Worm (Caenorhabditis elegans) whole organism, L3 larva: Measurements from ENCODE around the gene jmjd-5.

Experiments
- ceh-16 ChIP-seq: sonication (generic microtip); optimal IDR thresholded peaks from 2 replicates; lab custom pipeline; 2017; ENCODE audit warnings: missing biosample characterization, missing genetic modification characterization
- daf-12 ChIP-seq: fragments of 150-350 bp; optimal IDR thresholded peaks from 2 replicates; lab custom pipeline; 2014; ENCODE audit warnings: missing biosample characterization, missing genetic modification reagents, missing genetic modification characterization
- elt-2 ChIP-seq: sonication (generic microtip); optimal IDR thresholded peaks from 2 replicates; lab custom pipeline; 2016; ENCODE audit warnings: missing genetic modification reagents, mild to moderate bottlenecking, missing genetic modification characterization, missing compliant biosample characterization
- fkh-10 ChIP-seq: sonication (generic microtip); optimal IDR thresholded peaks from 2 replicates; lab custom pipeline; 2017; ENCODE audit warnings: missing biosample characterization, missing genetic modification reagents, missing genetic modification characterization
- lin-15B ChIP-seq: fragments of 150-350 bp; optimal IDR thresholded peaks from 2 replicates; lab custom pipeline; 2014; ENCODE audit warnings: missing biosample characterization, missing genetic modification characterization
- lin-39 ChIP-seq: fragments of 150-350 bp; optimal IDR thresholded peaks from 2 replicates; lab custom pipeline; 2018; ENCODE audit warnings: missing biosample characterization, missing genetic modification reagents, missing genetic modification characterization
- nhr-11 ChIP-seq: fragments of 150-350 bp; optimal IDR thresholded peaks from 2 replicates; lab custom pipeline; 2014; ENCODE audit warnings: missing biosample characterization, missing genetic modification characterization
- nhr-12 ChIP-seq: fragments of 150-350 bp; optimal IDR thresholded peaks from 2 replicates; lab custom pipeline; 2014; ENCODE audit warnings: missing biosample characterization, missing genetic modification characterization
- nhr-28 ChIP-seq: fragments of 150-350 bp; optimal IDR thresholded peaks from 2 replicates; lab custom pipeline; 2014; ENCODE audit warnings: missing biosample characterization, missing genetic modification characterization
- pqm-1 ChIP-seq: fragments of 150-350 bp; optimal IDR thresholded peaks from 2 replicates; lab custom pipeline; 2017; ENCODE audit warnings: missing biosample characterization, missing genetic modification characterization, inconsistent platforms
- tbx-2 ChIP-seq: sonication (generic microtip); optimal IDR thresholded peaks from 2 replicates; lab custom pipeline; 2016; ENCODE audit warnings: mild to moderate bottlenecking, missing genetic modification characterization, missing compliant biosample characterization
- unc-62 ChIP-seq: fragments of 150-350 bp; sonication (generic microtip); optimal IDR thresholded peaks from 4 replicates; lab custom pipeline; 2014; ENCODE audit warnings: missing biosample characterization, missing genetic modification reagents, missing genetic modification characterization
- ztf-11 ChIP-seq: fragments of 150-350 bp; optimal IDR thresholded peaks from 2 replicates; lab custom pipeline; 2014; ENCODE audit warnings: missing biosample characterization, missing genetic modification characterization

- TF ChIP-seq fkh-10 (GFP tag; lab: Kevin White, UChicago) (no peak), nhr-12 (tag; lab: Kevin White, UChicago) (no peak), nhr-28 (tag; lab: Kevin White, UChicago) (no peak), tbx-2 (tag; lab: Kevin White, UChicago) (no peak), ztf-11 (tag; lab: Kevin White, UChicago) (no peak), lin-15B (no peak), daf-12 (tag; lab: Kevin White, UChicago) (no peak), pqm-1 (tag; lab: Kevin White, UChicago) (peak; percentile 78), elt-2 (tag; lab: Kevin White, UChicago) (peak; percentile 89), nhr-11 (tag; lab: Kevin White, UChicago) (peak; percentile 65), lin-39 (tag; lab: Kevin White, UChicago) (no peak), unc-62 (GFP tag; lab: Kevin White, UChicago) (no peak), ceh-16 (no peak)
Observed at ce11 chrV:11080345-11081102, 46.8 kb upstream of the jmjd-5 start, which contains the start of gene act-1.
